Worm (Caenorhabditis elegans): ENCODE data around the gene ZK792.4.

ce11 chrIV:11691524-11691923 is 9.7 kb upstream of the ZK792.4 start:
- TF ChIP-seq ztf-23 (GFP tag; IDR thresholded peaks at IDR 0.05) (no peak), med-1 (GFP tag; optimal IDR thresholded peaks at IDR 0.05; ENCODE audit: insufficient read depth) (no peak), flt-1 (GFP tag; IDR thresholded peaks at IDR 0.05) (no peak)
